Worm (Caenorhabditis elegans) whole organism, late embryonic: ENCODE data around the gene lurp-1.

Experiments used
- C08G9.2 ChIP-seq: sonication (generic microtip); optimal IDR thresholded peaks from 2 replicates; lab custom pipeline; 2016; ENCODE audit warnings: mild to moderate bottlenecking, missing genetic modification characterization, moderate library complexity, missing compliant biosample characterization
- C38D4.7 ChIP-seq: fragments of 200-800 bp; sonication (Bioruptor generic); optimal IDR thresholded peaks from 2 replicates; lab custom pipeline; 2018; ENCODE audit warnings: mild to moderate bottlenecking, missing genetic modification characterization, moderate library complexity, missing compliant biosample characterization
- F13H6.1 ChIP-seq: sonication (generic microtip); optimal IDR thresholded peaks from 2 replicates; lab custom pipeline; 2016; ENCODE audit warnings: missing genetic modification characterization, missing compliant biosample characterization
- K02D7.2 ChIP-seq: sonication (generic microtip); optimal IDR thresholded peaks from 2 replicates; lab custom pipeline; 2017; ENCODE audit warnings: mild to moderate bottlenecking, missing genetic modification characterization, missing compliant biosample characterization
- Y22D7AL.16 ChIP-seq: sonication (generic microtip); optimal IDR thresholded peaks from 2 replicates; lab custom pipeline; 2016; ENCODE audit warnings: missing genetic modification characterization, missing compliant biosample characterization
- ahr-1 ChIP-seq: sonication (generic microtip); optimal IDR thresholded peaks from 2 replicates; lab custom pipeline; 2016; ENCODE audit warnings: missing genetic modification characterization, missing compliant biosample characterization
- ceh-14 ChIP-seq: sonication (generic microtip); optimal IDR thresholded peaks from 2 replicates; lab custom pipeline; 2016; ENCODE audit warnings: missing genotype, missing genetic modification characterization, missing compliant biosample characterization
- ceh-19 ChIP-seq: fragments of 200-800 bp; sonication (Bioruptor generic); optimal IDR thresholded peaks from 2 replicates; lab custom pipeline; 2018; ENCODE audit warnings: mild to moderate bottlenecking, missing genetic modification characterization, missing compliant biosample characterization
- ceh-2 ChIP-seq: sonication (generic microtip); optimal IDR thresholded peaks from 2 replicates; lab custom pipeline; 2016; ENCODE audit warnings: missing genotype, missing genetic modification characterization, missing compliant biosample characterization
- ceh-31 ChIP-seq: sonication (generic microtip); optimal IDR thresholded peaks from 2 replicates; lab custom pipeline; 2016; ENCODE audit warnings: missing genetic modification characterization, missing compliant biosample characterization
- ceh-34 ChIP-seq: sonication (generic microtip); optimal IDR thresholded peaks from 2 replicates; lab custom pipeline; 2016; ENCODE audit warnings: mild to moderate bottlenecking, missing genetic modification characterization, missing compliant biosample characterization
- ceh-48 ChIP-seq: sonication (generic microtip); optimal IDR thresholded peaks from 2 replicates; lab custom pipeline; 2016; ENCODE audit warnings: missing genetic modification characterization, inconsistent platforms, missing compliant biosample characterization
- ceh-9 ChIP-seq: sonication (generic microtip); optimal IDR thresholded peaks from 2 replicates; lab custom pipeline; 2016; ENCODE audit warnings: mild to moderate bottlenecking, missing genetic modification characterization, inconsistent platforms, missing compliant biosample characterization
- che-1 ChIP-seq: sonication (generic microtip); optimal IDR thresholded peaks from 2 replicates; lab custom pipeline; 2016; ENCODE audit warnings: mild to moderate bottlenecking, missing genetic modification characterization, missing compliant biosample characterization
- dmd-4 ChIP-seq: sonication (generic microtip); optimal IDR thresholded peaks from 2 replicates; lab custom pipeline; 2016; ENCODE audit warnings: borderline replicate concordance, missing genetic modification characterization, missing compliant biosample characterization
- elt-2 ChIP-seq: sonication (generic microtip); optimal IDR thresholded peaks from 2 replicates; lab custom pipeline; 2016; ENCODE audit warnings: missing genetic modification reagents, missing genetic modification characterization, missing compliant biosample characterization
- elt-4 ChIP-seq: sonication (generic microtip); optimal IDR thresholded peaks from 2 replicates; lab custom pipeline; 2016; ENCODE audit warnings: missing genetic modification characterization, missing compliant biosample characterization
- ets-4 ChIP-seq: sonication (generic microtip); optimal IDR thresholded peaks from 2 replicates; lab custom pipeline; 2016; ENCODE audit warnings: missing genetic modification characterization, missing compliant biosample characterization
- eyg-1 ChIP-seq: sonication (generic microtip); optimal IDR thresholded peaks from 2 replicates; lab custom pipeline; 2016; ENCODE audit warnings: missing genotype, missing genetic modification characterization, missing compliant biosample characterization
- fkh-6 ChIP-seq: sonication (generic microtip); optimal IDR thresholded peaks from 2 replicates; lab custom pipeline; 2016; ENCODE audit warnings: missing genetic modification characterization, missing compliant biosample characterization
- gmeb-2 ChIP-seq: sonication (generic microtip); optimal IDR thresholded peaks from 2 replicates; lab custom pipeline; 2016; ENCODE audit warnings: missing genetic modification characterization, inconsistent platforms, missing compliant biosample characterization
- hlh-13 ChIP-seq: fragments of 200-800 bp; sonication (Bioruptor generic); optimal IDR thresholded peaks from 2 replicates; lab custom pipeline; 2018; ENCODE audit warnings: mild to moderate bottlenecking, missing genetic modification characterization, missing compliant biosample characterization
- hlh-30 ChIP-seq: sonication (generic microtip); optimal IDR thresholded peaks from 2 replicates; lab custom pipeline; 2017; ENCODE audit warnings: antibody characterized with exemption, missing genetic modification characterization, missing compliant biosample characterization; ENCODE audit not compliant: insufficient read depth
- hlh-8 ChIP-seq: sonication (generic microtip); optimal IDR thresholded peaks from 2 replicates; lab custom pipeline; 2016; ENCODE audit warnings: missing genotype, missing genetic modification characterization, missing compliant biosample characterization
- lim-6 ChIP-seq: sonication (generic microtip); optimal IDR thresholded peaks from 2 replicates; lab custom pipeline; 2016; ENCODE audit warnings: missing genetic modification characterization, missing compliant biosample characterization
- lin-11 ChIP-seq: fragments of 200-800 bp; sonication (Bioruptor generic); optimal IDR thresholded peaks from 2 replicates; lab custom pipeline; 2018; ENCODE audit warnings: mild to moderate bottlenecking, missing genetic modification characterization, missing compliant biosample characterization
- mec-3 ChIP-seq: sonication (generic microtip); optimal IDR thresholded peaks from 2 replicates; lab custom pipeline; 2016; ENCODE audit warnings: borderline replicate concordance, missing genetic modification characterization, missing compliant biosample characterization
- nfya-1 ChIP-seq: sonication (generic microtip); optimal IDR thresholded peaks from 2 replicates; lab custom pipeline; 2017; ENCODE audit warnings: missing genetic modification characterization, mild to moderate bottlenecking, missing compliant biosample characterization, antibody characterized with exemption, moderate library complexity
- npax-4 ChIP-seq: sonication (generic microtip); optimal IDR thresholded peaks from 2 replicates; lab custom pipeline; 2016; ENCODE audit warnings: missing genetic modification characterization, missing compliant biosample characterization
- odd-2 ChIP-seq: sonication (generic microtip); optimal IDR thresholded peaks from 2 replicates; lab custom pipeline; 2017; ENCODE audit warnings: antibody characterized with exemption, mild to moderate bottlenecking, missing genetic modification characterization, missing compliant biosample characterization
- pag-3 ChIP-seq: sonication (generic microtip); optimal IDR thresholded peaks from 2 replicates; lab custom pipeline; 2016; ENCODE audit warnings: missing compliant biosample characterization, missing genetic modification characterization, borderline replicate concordance
- pax-1 ChIP-seq: fragments of 150-350 bp; optimal IDR thresholded peaks from 2 replicates; lab custom pipeline; 2014; ENCODE audit warnings: missing biosample characterization, missing genetic modification characterization
- pha-2 ChIP-seq: sonication (generic microtip); optimal IDR thresholded peaks from 2 replicates; lab custom pipeline; 2017; ENCODE audit warnings: mild to moderate bottlenecking, missing genetic modification characterization, missing compliant biosample characterization
- pros-1 ChIP-seq: fragments of 150-350 bp; optimal IDR thresholded peaks from 2 replicates; lab custom pipeline; 2014; ENCODE audit warnings: missing biosample characterization, missing genetic modification reagents, missing genetic modification characterization
- ref-2 ChIP-seq: sonication (generic microtip); optimal IDR thresholded peaks from 2 replicates; lab custom pipeline; 2016; ENCODE audit warnings: missing genetic modification characterization, missing compliant biosample characterization
- rnt-1 ChIP-seq: sonication (generic microtip); optimal IDR thresholded peaks from 2 replicates; lab custom pipeline; 2016; ENCODE audit warnings: missing genetic modification characterization, missing compliant biosample characterization
- tbx-2 ChIP-seq: sonication (generic microtip); optimal IDR thresholded peaks from 2 replicates; lab custom pipeline; 2016; ENCODE audit warnings: missing genetic modification characterization, missing compliant biosample characterization
- tbx-7 ChIP-seq: sonication (generic microtip); optimal IDR thresholded peaks from 2 replicates; lab custom pipeline; 2016; ENCODE audit warnings: missing genotype, missing genetic modification characterization, missing compliant biosample characterization
- ttx-3 ChIP-seq: sonication (generic microtip); optimal IDR thresholded peaks from 2 replicates; lab custom pipeline; 2016; ENCODE audit warnings: missing genetic modification reagents, missing genetic modification characterization, missing compliant biosample characterization
- unc-3 ChIP-seq, 2 experiments: fragments of 200-800 bp in 1 of 2; sonication (Bioruptor generic) in 1 of 2; sonication (generic microtip) in 1 of 2; conservative IDR thresholded peaks in 1 of 2; optimal IDR thresholded peaks in 1 of 2; 2 replicates each; pipeline versions ENCODE4 v1.3.6 to Lab custom; 2016 to 2022; ENCODE audit warnings: missing compliant biosample characterization in 2 of 2, missing genetic modification characterization in 2 of 2, missing genetic modification reagents in 1 of 2
- unc-42 ChIP-seq: sonication (generic microtip); optimal IDR thresholded peaks from 2 replicates; lab custom pipeline; 2016; ENCODE audit warnings: missing genotype, missing genetic modification characterization, missing compliant biosample characterization
- unc-86 ChIP-seq: sonication (generic microtip); optimal IDR thresholded peaks from 2 replicates; lab custom pipeline; 2016; ENCODE audit warnings: missing genetic modification characterization, missing compliant biosample characterization
- zip-5 ChIP-seq: sonication (generic microtip); optimal IDR thresholded peaks from 2 replicates; lab custom pipeline; 2016; ENCODE audit warnings: missing genetic modification characterization, missing compliant biosample characterization
- ztf-16 ChIP-seq: sonication (generic microtip); optimal IDR thresholded peaks from 2 replicates; lab custom pipeline; 2017; ENCODE audit warnings: missing genetic modification characterization, missing compliant biosample characterization

The lurp-1 gene

DNA sequence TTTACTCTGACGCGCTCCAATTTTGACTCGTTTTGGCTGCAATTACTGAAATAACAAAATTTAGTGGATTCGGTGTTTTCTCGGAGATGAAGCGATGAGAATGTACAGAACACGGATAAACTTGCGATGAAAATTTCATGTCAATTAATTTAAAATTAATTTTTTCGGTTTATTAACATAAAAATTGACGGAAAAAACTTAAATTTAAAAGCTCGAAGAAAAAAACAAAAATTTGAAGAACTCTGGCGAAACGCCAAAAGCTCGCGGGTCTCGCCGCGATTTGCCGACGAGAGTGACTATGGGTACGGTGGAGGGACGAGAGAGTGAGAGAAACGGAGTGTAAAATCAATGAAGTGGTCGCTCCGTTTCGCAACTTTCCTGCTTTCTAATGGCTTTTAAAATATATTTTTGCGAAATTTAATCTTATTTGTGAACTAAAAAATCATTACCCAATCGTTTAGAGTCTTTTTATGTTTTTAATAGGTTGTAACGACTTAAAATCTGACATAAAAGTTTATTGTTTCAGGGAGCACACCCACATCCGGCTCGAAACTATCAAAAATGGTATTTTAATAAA is 12.0 kb upstream of the lurp-1 start, which contains the start of the genes gmps-1 and cap-2 (continued):
- TF ChIP-seq ceh-34 (tag; lab: Kevin White, UChicago): peak; percentile 71
- no peak for TF ChIP-seq dmd-4 (tag; lab: Kevin White, UChicago)
- TF ChIP-seq unc-3 (GFP tag; conservative IDR thresholded peaks at IDR 0.05; lab: Robert Waterston, UW): peak; percentile 53; the same call in 1 of the 2 replicates
- TF ChIP-seq unc-3 (tag; optimal IDR thresholded peaks at IDR 0.05; lab: Kevin White, UChicago): no peak
- TF ChIP-seq Y22D7AL.16 (tag; lab: Kevin White, UChicago): no peak
- TF ChIP-seq pha-2 (tag; lab: Kevin White, UChicago): peak; percentile 10
- peak; percentile 11 for TF ChIP-seq ztf-16 (tag; lab: Kevin White, UChicago)
- TF ChIP-seq ceh-19 (GFP tag; lab: Kevin White, UChicago): no peak
- TF ChIP-seq lin-11 (tag; lab: Kevin White, UChicago): peak; percentile 6
- no peak for TF ChIP-seq npax-4 (tag; lab: Kevin White, UChicago)
- TF ChIP-seq C38D4.7 (GFP tag; lab: Kevin White, UChicago): no peak

DNA sequence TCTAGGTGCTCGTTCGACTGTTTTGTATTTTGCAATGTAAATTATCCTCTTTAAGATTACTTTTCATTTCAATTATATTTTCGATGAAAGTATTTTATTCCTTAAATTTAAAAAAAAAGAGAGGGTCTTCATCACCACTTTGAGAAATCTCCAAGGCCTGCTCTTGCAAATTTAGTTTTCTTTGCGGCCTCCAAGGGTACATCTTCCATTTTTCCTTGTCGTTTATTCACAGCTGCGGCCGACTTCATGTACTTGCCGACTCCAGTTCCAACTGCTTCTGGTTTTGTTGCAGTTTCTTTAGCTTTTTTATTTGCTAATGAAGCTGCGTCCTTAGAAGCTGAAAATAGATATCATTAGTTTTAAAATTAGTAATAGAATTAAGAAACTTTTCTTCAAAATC is 10.0 kb upstream of the lurp-1 start:
- TF ChIP-seq pax-1 (tag; lab: Kevin White, UChicago): no peak
- TF ChIP-seq ahr-1 (tag; lab: Kevin White, UChicago): no peak
- TF ChIP-seq unc-3 (GFP tag; conservative IDR thresholded peaks at IDR 0.05; lab: Robert Waterston, UW): no peak
- TF ChIP-seq unc-3 (tag; optimal IDR thresholded peaks at IDR 0.05; lab: Kevin White, UChicago): no peak
- TF ChIP-seq ceh-19 (GFP tag; lab: Kevin White, UChicago): no peak
- no peak for TF ChIP-seq mec-3 (tag; lab: Kevin White, UChicago)
- no peak for TF ChIP-seq ceh-14 (tag; lab: Kevin White, UChicago)
- no peak for TF ChIP-seq nfya-1 (tag; lab: Kevin White, UChicago)
- no peak for TF ChIP-seq F13H6.1 (tag; lab: Kevin White, UChicago)
- no peak for TF ChIP-seq fkh-6
- no peak for TF ChIP-seq ttx-3
- TF ChIP-seq unc-86 (tag; lab: Kevin White, UChicago): no peak
- no peak for TF ChIP-seq pha-2 (tag; lab: Kevin White, UChicago)
- TF ChIP-seq elt-2 (tag; lab: Kevin White, UChicago): no peak
- TF ChIP-seq eyg-1 (tag; lab: Kevin White, UChicago): no peak
- no peak for TF ChIP-seq hlh-13 (GFP tag; lab: Kevin White, UChicago)

DNA sequence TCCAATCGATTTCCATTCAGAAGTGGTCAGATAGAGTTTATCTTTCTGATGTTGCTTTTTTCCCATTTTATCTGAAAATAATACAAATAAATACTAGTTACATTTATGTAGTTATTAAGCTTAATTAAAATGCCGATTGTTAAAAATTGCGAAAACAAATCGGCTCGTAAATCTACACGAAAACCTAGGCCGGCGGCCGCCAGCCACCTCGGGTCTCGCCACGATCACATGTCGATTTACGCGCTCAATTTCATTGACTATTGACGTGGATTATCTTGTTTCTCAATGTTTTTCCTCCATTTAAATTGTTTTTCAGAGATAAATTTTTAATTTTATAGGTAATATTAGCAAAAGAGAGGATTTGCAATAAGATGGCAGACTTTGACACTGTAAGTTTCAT is 8.2 kb upstream of the lurp-1 start, which contains the start of the genes cyn-4 and copz-1:
Gene cyn-4, minus strand, starts transcription at position 71 of the 400 bp plus-strand sequence.
Gene copz-1, plus strand, starts transcription at position 339 of the 400 bp plus-strand sequence.
- TF ChIP-seq lin-11 (tag; lab: Kevin White, UChicago) (no peak), ceh-31 (tag; lab: Kevin White, UChicago) (peak; percentile 94), ets-4 (tag; lab: Kevin White, UChicago) (peak; percentile 87), odd-2 (tag; lab: Kevin White, UChicago) (no peak), pros-1 (tag; lab: Kevin White, UChicago) (no peak), dmd-4 (tag; lab: Kevin White, UChicago) (no peak), ceh-48 (tag; lab: Kevin White, UChicago) (no peak), gmeb-2 (tag; lab: Kevin White, UChicago) (no peak), eyg-1 (tag; lab: Kevin White, UChicago) (peak; percentile 10), K02D7.2 (tag; lab: Kevin White, UChicago) (no peak), rnt-1 (tag; lab: Kevin White, UChicago) (peak; percentile 41), lim-6 (tag; lab: Kevin White, UChicago) (peak; percentile 48), C38D4.7 (GFP tag; lab: Kevin White, UChicago) (no peak), elt-2 (tag; lab: Kevin White, UChicago) (peak; percentile 65), C08G9.2 (tag; lab: Kevin White, UChicago) (peak; percentile 89), hlh-30 (peak; percentile 81), ceh-9 (tag; lab: Kevin White, UChicago) (no peak), F13H6.1 (tag; lab: Kevin White, UChicago) (peak; percentile 22), ceh-14 (tag; lab: Kevin White, UChicago) (peak; percentile 69), zip-5 (tag; lab: Kevin White, UChicago) (peak; percentile 70), pag-3 (tag; lab: Kevin White, UChicago) (no peak), ref-2 (tag; lab: Kevin White, UChicago) (peak; percentile 73), ceh-19 (GFP tag; lab: Kevin White, UChicago) (peak; percentile 14), ceh-34 (tag; lab: Kevin White, UChicago) (peak; percentile 38), che-1 (tag; lab: Kevin White, UChicago) (no peak), nfya-1 (tag; lab: Kevin White, UChicago) (peak; percentile 60), unc-3 (GFP tag; conservative IDR thresholded peaks at IDR 0.05; lab: Robert Waterston, UW) (0 out of 2 replicates have a peak, but pooled peaks have one; percentile 17), unc-3 (tag; optimal IDR thresholded peaks at IDR 0.05; lab: Kevin White, UChicago) (no peak), unc-42 (peak; percentile 73), hlh-8 (tag; lab: Kevin White, UChicago) (peak; percentile 55), ceh-2 (tag; lab: Kevin White, UChicago) (peak; percentile 92), elt-4 (tag; lab: Kevin White, UChicago) (no peak), tbx-7 (tag; lab: Kevin White, UChicago) (peak; percentile 78), tbx-2 (tag; lab: Kevin White, UChicago) (peak; percentile 92)
